Fruit fly (Drosophila melanogaster): ENCODE measurements around the gene Ada.

The Ada gene

dm6 chr3R:9038652-9039051, 26.3 kb upstream of the Ada start, which contains the start of gene hyx (continued):
- peak; percentile 3 for TF ChIP-seq gcm (GFP tag; optimal IDR thresholded peaks at IDR 0.05)
- TF ChIP-seq CG4820 (GFP tag; optimal IDR thresholded peaks at IDR 0.05): peak; percentile 10
- peak; percentile 33; the same call in 1 of the 3 replicates for TF ChIP-seq hb (GFP tag; IDR thresholded peaks at IDR 0.05; ENCODE audit: partially characterized antibody)
- TF ChIP-seq Mrtf (GFP tag; IDR thresholded peaks at IDR 0.05): no peak
- peak; percentile 78 for TF ChIP-seq amos (GFP tag; IDR thresholded peaks at IDR 0.05; ENCODE audit: partially characterized antibody)
- TF ChIP-seq gfzf (GFP tag; optimal IDR thresholded peaks at IDR 0.05): no peak
- 0 out of 2 replicates have a peak, but pooled peaks have one; percentile 27 for TF ChIP-seq cas (GFP tag; IDR thresholded peaks at IDR 0.05)
- no peak for TF ChIP-seq CG6813 (GFP tag; optimal IDR thresholded peaks at IDR 0.05)
- TF ChIP-seq Dip2 (GFP tag; IDR thresholded peaks at IDR 0.05): no peak
- TF ChIP-seq CG17829 (tag; optimal IDR thresholded peaks at IDR 0.05): peak; percentile 38
- TF ChIP-seq gro (GFP tag; optimal IDR thresholded peaks at IDR 0.05): peak; percentile 76
- TF ChIP-seq CG15601 (tag; optimal IDR thresholded peaks at IDR 0.05): peak; percentile 24
- TF ChIP-seq Adf1 (GFP tag; IDR thresholded peaks at IDR 0.05): no peak
- peak; percentile 58; the same call in 1 of the 2 replicates for TF ChIP-seq vvl (GFP tag; IDR thresholded peaks at IDR 0.05)
- TF ChIP-seq esg (GFP tag; conservative IDR thresholded peaks at IDR 0.05): no peak
- peak; percentile 23 for TF ChIP-seq ind (GFP tag; optimal IDR thresholded peaks at IDR 0.05)
- TF ChIP-seq Elba2 (GFP tag; optimal IDR thresholded peaks at IDR 0.05): peak; percentile 94
- peak; percentile 0 for TF ChIP-seq PHDP (tag; optimal IDR thresholded peaks at IDR 0.05)
- TF ChIP-seq CG15696 (tag; optimal IDR thresholded peaks at IDR 0.05): peak; percentile 3
- no peak for TF ChIP-seq Ravus (GFP tag; IDR thresholded peaks at IDR 0.05)
- peak; percentile 20 for TF ChIP-seq ems (GFP tag; optimal IDR thresholded peaks at IDR 0.05)
- TF ChIP-seq dysf (GFP tag; IDR thresholded peaks at IDR 0.05): 0 out of 3 replicates have a peak, but pooled peaks have one; percentile 28
- no peak for TF ChIP-seq CG3163 (GFP tag; optimal IDR thresholded peaks at IDR 0.05)
- peak; percentile 41 for TF ChIP-seq CG18262 (tag; optimal IDR thresholded peaks at IDR 0.05)
- no peak for TF ChIP-seq CG12104 (GFP tag; optimal IDR thresholded peaks at IDR 0.05)
- TF ChIP-seq lola (GFP tag; optimal IDR thresholded peaks at IDR 0.05): peak in 1 of 3 experiments; percentile 19
- TF ChIP-seq Med (GFP tag): peak; percentile 92
- TF ChIP-seq CG11247 (GFP tag; IDR thresholded peaks at IDR 0.05): no peak
- peak; percentile 61 for TF ChIP-seq Atf6 (GFP tag; IDR thresholded peaks at IDR 0.05)
- no peak for TF ChIP-seq CG9797 (GFP tag; optimal IDR thresholded peaks at IDR 0.05)
- no peak for TF ChIP-seq CG31224 (GFP tag; IDR thresholded peaks at IDR 0.05)
- TF ChIP-seq pho (GFP tag; optimal IDR thresholded peaks at IDR 0.05): peak; percentile 30
- TF ChIP-seq CG1647 (GFP tag; optimal IDR thresholded peaks at IDR 0.05): peak; percentile 36
- TF ChIP-seq phol (tag; optimal IDR thresholded peaks at IDR 0.05): peak; percentile 33
- TF ChIP-seq kah (GFP tag; optimal IDR thresholded peaks at IDR 0.05): no peak
- no peak for TF ChIP-seq CG17568 (GFP tag; optimal IDR thresholded peaks at IDR 0.05)
- TF ChIP-seq HLHmδ (GFP tag; optimal IDR thresholded peaks at IDR 0.05): no peak
- TF ChIP-seq tna (GFP tag; IDR thresholded peaks at IDR 0.05; ENCODE audit: partially characterized antibody): peak; percentile 56; the same call in 1 of the 2 replicates
- TF ChIP-seq eve (GFP tag; optimal IDR thresholded peaks at IDR 0.05): no peak
- no peak for TF ChIP-seq CG1529 (GFP tag; optimal IDR thresholded peaks at IDR 0.05)
- peak; percentile 38; the same call in 1 of the 3 replicates for TF ChIP-seq CG7963 (GFP tag; IDR thresholded peaks at IDR 0.05; ENCODE audit: partially characterized antibody)
- no peak for TF ChIP-seq croc (GFP tag; conservative IDR thresholded peaks at IDR 0.05)
- TF ChIP-seq cg (GFP tag; optimal IDR thresholded peaks at IDR 0.05): peak; percentile 81
- peak; percentile 62; the same call in 1 of the 2 replicates for TF ChIP-seq slbo (GFP tag; IDR thresholded peaks at IDR 0.05)
- TF ChIP-seq al (GFP tag; IDR thresholded peaks at IDR 0.05): 0 out of 2 replicates have a peak, but pooled peaks have one; percentile 31
- 0 out of 3 replicates have a peak, but pooled peaks have one; percentile 24 for TF ChIP-seq CG2199 (GFP tag; IDR thresholded peaks at IDR 0.05)
- TF ChIP-seq CG10209 (GFP tag; optimal IDR thresholded peaks at IDR 0.05): no peak
- TF ChIP-seq CG15269 (tag; optimal IDR thresholded peaks at IDR 0.05): peak; percentile 42
- peak; percentile 85 for TF ChIP-seq sna (GFP tag; IDR thresholded peaks at IDR 0.05; ENCODE audit: partially characterized antibody)
- TF ChIP-seq CG9609 (GFP tag; optimal IDR thresholded peaks at IDR 0.05): peak; percentile 8
